Worm (Caenorhabditis elegans): ENCODE results near the gene C25F9.5.

The C25F9.5 gene

DNA sequence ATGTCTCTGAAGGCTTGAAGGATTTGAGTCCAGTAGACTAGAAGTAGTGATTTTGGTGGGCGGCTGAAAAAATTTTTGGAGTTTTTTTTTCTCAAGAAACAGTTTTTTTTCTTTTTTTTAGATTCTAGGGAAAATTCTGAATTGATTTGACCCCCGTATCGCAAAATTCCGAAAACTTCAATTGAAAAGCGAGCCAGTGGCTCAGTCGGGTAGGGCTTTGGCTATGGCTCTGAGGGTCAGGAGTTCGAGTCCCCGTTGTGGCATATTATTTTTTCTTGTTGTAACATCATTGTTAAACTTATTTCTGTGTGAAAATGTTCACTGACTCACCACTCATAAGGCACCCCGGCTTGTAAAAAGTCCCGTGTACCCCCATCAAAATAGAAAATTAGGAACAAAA, 12.3 kb downstream of the C25F9.5 start:
- TF ChIP-seq nhr-67 (tag; optimal IDR thresholded peaks at IDR 0.05) = no peak
- TF ChIP-seq ceh-16 (tag; optimal IDR thresholded peaks at IDR 0.05) = no peak
- no peak for TF ChIP-seq ceh-82 (tag; optimal IDR thresholded peaks at IDR 0.05)
- TF ChIP-seq egl-5 (tag; optimal IDR thresholded peaks at IDR 0.05) = no peak
- no peak for TF ChIP-seq elt-1 (tag; optimal IDR thresholded peaks at IDR 0.05)
- TF ChIP-seq lin-15B (tag; optimal IDR thresholded peaks at IDR 0.05) = no peak
- no peak for TF ChIP-seq elt-2 (tag; optimal IDR thresholded peaks at IDR 0.05)
- no peak for TF ChIP-seq fkh-2 (tag; optimal IDR thresholded peaks at IDR 0.05)
- no peak for TF ChIP-seq jun-1 (tag; optimal IDR thresholded peaks at IDR 0.05)
- TF ChIP-seq ZK546.5 (tag; optimal IDR thresholded peaks at IDR 0.05) = no peak
- no peak for TF ChIP-seq fkh-10 (GFP tag; optimal IDR thresholded peaks at IDR 0.05)
- TF ChIP-seq mdl-1 (tag; optimal IDR thresholded peaks at IDR 0.05) = no peak
- no peak for TF ChIP-seq nhr-11 (tag; optimal IDR thresholded peaks at IDR 0.05)
- TF ChIP-seq unc-39 (tag; optimal IDR thresholded peaks at IDR 0.05) = no peak
- no peak for TF ChIP-seq ceh-9 (tag; optimal IDR thresholded peaks at IDR 0.05)
- no peak for TF ChIP-seq pqm-1 (tag; optimal IDR thresholded peaks at IDR 0.05)
- no peak for TF ChIP-seq nhr-43 (tag; optimal IDR thresholded peaks at IDR 0.05; ENCODE audit: poor library complexity, severe bottlenecking)

DNA sequence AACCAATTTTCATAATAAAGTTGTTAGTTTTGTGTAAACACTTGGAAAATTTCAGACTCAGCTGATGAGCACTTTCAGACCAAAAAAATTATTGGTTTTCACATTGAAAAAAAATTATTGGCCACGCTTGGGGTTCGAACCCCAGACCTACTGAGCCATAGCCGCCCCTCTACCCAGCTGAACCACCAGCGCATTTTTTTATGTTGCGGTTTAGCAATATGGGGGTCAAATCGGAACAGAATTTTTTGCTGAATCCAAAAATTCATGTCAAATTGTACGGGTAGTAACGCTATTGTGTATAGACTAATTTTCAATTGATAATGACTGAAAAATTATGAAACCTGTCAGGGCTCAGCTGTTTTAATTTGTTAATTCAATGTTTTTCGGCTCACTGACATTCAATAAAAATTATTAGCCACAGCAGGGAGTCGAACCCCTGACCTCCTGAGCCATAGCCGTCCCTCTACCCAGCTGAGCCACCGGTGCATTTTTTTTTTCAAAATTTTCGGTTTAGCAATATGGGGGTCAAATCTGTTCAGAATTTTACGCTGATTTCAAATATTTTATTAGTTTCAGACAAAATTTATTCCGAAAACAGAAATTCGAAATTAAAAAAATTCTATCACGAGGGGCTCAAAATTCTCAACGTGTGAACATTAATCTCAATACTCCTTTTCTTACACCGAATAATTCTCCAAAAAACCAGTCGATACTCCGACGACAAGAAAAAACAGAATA, 13.9 kb downstream of the C25F9.5 start:
- TF ChIP-seq nhr-11 (tag; optimal IDR thresholded peaks at IDR 0.05) (no peak), nhr-67 (tag; optimal IDR thresholded peaks at IDR 0.05) (no peak), ceh-16 (tag; optimal IDR thresholded peaks at IDR 0.05) (no peak), mml-1 (tag; optimal IDR thresholded peaks at IDR 0.05) (no peak), ztf-4 (tag; optimal IDR thresholded peaks at IDR 0.05) (no peak), hmg-11 (tag; optimal IDR thresholded peaks at IDR 0.05) (no peak), lin-15B (tag; optimal IDR thresholded peaks at IDR 0.05) (no peak), fkh-10 (GFP tag; optimal IDR thresholded peaks at IDR 0.05) (no peak), jun-1 (tag; optimal IDR thresholded peaks at IDR 0.05) (no peak), elt-3 (tag; optimal IDR thresholded peaks at IDR 0.05) (no peak), R02D3.7 (tag; optimal IDR thresholded peaks at IDR 0.05) (no peak), fos-1 (tag; optimal IDR thresholded peaks at IDR 0.05) (no peak), elt-1 (tag; optimal IDR thresholded peaks at IDR 0.05) (no peak), snpc-4 (tag; optimal IDR thresholded peaks at IDR 0.05) (no peak), nhr-76 (tag; optimal IDR thresholded peaks at IDR 0.05) (no peak), skn-1 (tag; optimal IDR thresholded peaks at IDR 0.05) (no peak), ama-1 (optimal IDR thresholded peaks at IDR 0.05) (no peak), unc-62 (GFP tag; optimal IDR thresholded peaks at IDR 0.05) (no peak), nhr-23 (tag; optimal IDR thresholded peaks at IDR 0.05) (no peak)

DNA sequence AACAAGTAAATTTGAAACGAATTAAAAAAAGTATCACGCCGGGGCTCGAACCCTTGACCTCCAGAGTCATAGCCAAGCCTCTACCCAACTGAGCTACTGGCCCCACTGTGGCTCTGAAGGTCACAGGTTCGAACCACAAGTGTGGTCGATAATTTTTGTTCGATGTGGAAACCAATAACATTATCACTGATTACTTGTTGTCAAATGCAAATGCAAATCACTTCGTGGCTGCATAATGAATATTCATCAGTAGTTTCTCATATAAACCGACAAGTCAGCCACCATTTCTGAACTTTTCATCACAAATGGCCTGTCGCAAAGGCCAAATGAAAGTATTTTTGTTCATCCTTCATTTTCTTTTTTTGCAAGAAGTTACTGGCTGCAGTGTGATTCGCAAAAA, 15.9 kb downstream of the C25F9.5 start, which contains the start of gene C25F9.8:
Gene C25F9.8, plus strand, starts transcription at position 301 of the 400 bp plus-strand sequence.
- TF ChIP-seq nhr-67 (tag; optimal IDR thresholded peaks at IDR 0.05) (no peak), unc-62 (GFP tag; optimal IDR thresholded peaks at IDR 0.05) (no peak), aly-2 (tag; optimal IDR thresholded peaks at IDR 0.05) (no peak), nhr-77 (tag; optimal IDR thresholded peaks at IDR 0.05) (no peak), ceh-16 (tag; optimal IDR thresholded peaks at IDR 0.05) (no peak), nhr-25 (tag; optimal IDR thresholded peaks at IDR 0.05) (no peak), nhr-28 (tag; optimal IDR thresholded peaks at IDR 0.05) (no peak), ZK546.5 (tag; optimal IDR thresholded peaks at IDR 0.05) (no peak), lin-15B (tag; optimal IDR thresholded peaks at IDR 0.05) (no peak), elt-3 (tag; optimal IDR thresholded peaks at IDR 0.05) (no peak), elt-2 (tag; optimal IDR thresholded peaks at IDR 0.05) (no peak)

DNA sequence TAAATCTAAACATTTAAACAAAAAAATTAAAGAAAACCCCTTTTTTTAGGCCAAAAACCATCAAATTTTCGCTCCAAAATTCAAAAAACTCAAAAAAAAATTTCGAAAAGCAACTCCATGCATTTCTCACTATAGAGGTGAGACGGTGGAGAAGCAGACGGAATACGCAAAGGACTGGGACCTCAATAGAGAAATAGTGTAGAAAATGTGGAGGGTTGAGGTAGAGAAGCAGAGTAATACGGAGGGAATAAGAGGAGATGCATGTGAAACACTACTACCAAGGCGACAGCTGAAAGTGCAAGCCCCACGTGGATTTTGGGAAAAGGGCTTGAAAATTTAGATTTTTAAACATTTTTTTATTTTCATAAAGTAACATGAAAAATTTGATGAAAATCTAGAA, 19.4 kb downstream of the C25F9.5 start:
- TF ChIP-seq fkh-2 (tag; optimal IDR thresholded peaks at IDR 0.05) (no peak), nfya-1 (tag; optimal IDR thresholded peaks at IDR 0.05; ENCODE audit: insufficient read depth) (peak; percentile 33), hmg-11 (tag; optimal IDR thresholded peaks at IDR 0.05) (peak; percentile 55)

DNA sequence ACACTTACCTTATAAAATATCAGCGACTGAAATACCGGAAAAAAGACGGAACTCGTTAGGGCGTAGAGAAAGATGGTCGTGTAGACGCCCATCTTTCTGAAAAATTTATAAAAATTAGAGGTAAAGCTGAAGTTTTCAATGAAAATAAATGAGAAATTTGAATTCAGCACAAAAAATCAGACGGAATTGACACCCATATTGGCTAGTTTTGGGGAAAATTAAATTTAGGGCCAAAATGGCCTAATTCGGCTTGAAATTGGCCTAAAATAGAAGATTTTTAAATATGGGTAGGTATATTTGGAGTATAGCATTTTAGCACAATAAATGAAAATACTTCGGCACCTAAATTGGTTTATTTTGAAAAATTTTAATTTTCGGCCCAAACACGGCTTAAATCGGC, 20.6 kb downstream of the C25F9.5 start, which contains the start of gene slcr-46.2:
Gene slcr-46.2, minus strand, starts transcription at position 101 of the 400 bp plus-strand sequence.
- TF ChIP-seq pqm-1 (tag; optimal IDR thresholded peaks at IDR 0.05) (no peak), nhr-23 (tag; optimal IDR thresholded peaks at IDR 0.05) (no peak), ceh-82 (tag; optimal IDR thresholded peaks at IDR 0.05) (no peak), jun-1 (tag; optimal IDR thresholded peaks at IDR 0.05) (no peak), snpc-4 (tag; optimal IDR thresholded peaks at IDR 0.05) (no peak), skn-1 (tag; optimal IDR thresholded peaks at IDR 0.05) (no peak), ZK546.5 (tag; optimal IDR thresholded peaks at IDR 0.05) (no peak), egl-5 (tag; optimal IDR thresholded peaks at IDR 0.05) (no peak), tbx-2 (tag; optimal IDR thresholded peaks at IDR 0.05) (no peak)
